Comparison of ENCODE assay signal across 2 fruit fly cellular contexts in the genomic region with DNA sequence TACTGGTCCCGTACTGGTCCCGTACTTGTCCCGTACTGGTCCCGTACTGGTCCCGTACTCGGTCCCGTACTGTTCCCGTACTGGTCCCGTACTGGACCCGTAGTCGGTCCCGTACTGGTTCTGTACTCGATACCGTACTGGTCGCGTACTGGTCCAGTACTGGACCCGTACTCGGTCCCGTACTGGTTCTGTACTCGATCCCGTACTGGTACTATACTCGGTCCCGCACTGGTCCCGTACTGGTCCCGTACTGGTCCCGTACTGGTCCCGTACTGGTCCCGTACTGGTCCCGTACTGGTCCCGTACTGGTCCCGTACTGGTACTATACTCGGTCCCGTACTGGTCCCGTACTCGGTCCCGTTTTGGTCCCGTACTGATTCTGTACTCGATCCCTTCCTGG.
TF ChIP-seq lines count a peak whose summit lies in the region.
"Not testable (repeated sequence)": the region's sequence is repeated elsewhere in the genome, so short reads cannot be mapped to it uniquely, and the experiment has no call there.

No protein-coding gene starts in this region.

- TF ChIP-seq CTCF in whole organism, embryonic (GFP tag; optimal IDR thresholded peaks at IDR 0.05; lab: Kevin White, UChicago) = not testable (repeated sequence)

TF ChIP-seq in whole organism, embryonic, 481 proteins besides CTCF, POLR2A, EP300 and RAD21:
- TF ChIP-seq CG3847 (GFP tag; IDR thresholded peaks at IDR 0.05; lab: Robert Waterston, UW) = peak; percentile 15; the same call in 1 of the 2 replicates
- peak; percentile 41; the same call in 1 of the 2 replicates for TF ChIP-seq CG32772 (GFP tag; IDR thresholded peaks at IDR 0.05; lab: Robert Waterston, UW)
- TF ChIP-seq CkIIα-i1 (GFP tag; IDR thresholded peaks at IDR 0.05; lab: Robert Waterston, UW) = peak; percentile 25; the same call in 1 of the 2 replicates
- TF ChIP-seq slbo (GFP tag; IDR thresholded peaks at IDR 0.05; lab: Robert Waterston, UW) = peak; percentile 12; the same call in 1 of the 2 replicates
- TF ChIP-seq dan (GFP tag; IDR thresholded peaks at IDR 0.05; lab: Robert Waterston, UW) = peak; percentile 33; the same call in 1 of the 2 replicates
- peak; percentile 45; the same call in 1 of the 3 replicates for TF ChIP-seq Mrtf (GFP tag; IDR thresholded peaks at IDR 0.05; lab: Robert Waterston, UW)
- TF ChIP-seq CG9932 (GFP tag; IDR thresholded peaks at IDR 0.05; lab: Robert Waterston, UW) = peak; percentile 43; the same call in 1 of the 2 replicates
- TF ChIP-seq CG16813 (GFP tag; IDR thresholded peaks at IDR 0.05; lab: Robert Waterston, UW; ENCODE audit: partially characterized antibody) = 0 out of 3 replicates have a peak, but pooled peaks have one; percentile 19
- peak; percentile 30; the same call in 1 of the 2 replicates for TF ChIP-seq CG1024 (GFP tag; IDR thresholded peaks at IDR 0.05; lab: Robert Waterston, UW)
- TF ChIP-seq Gsc (GFP tag; IDR thresholded peaks at IDR 0.05; lab: Robert Waterston, UW) = peak; percentile 57
- TF ChIP-seq CG9215 (GFP tag; IDR thresholded peaks at IDR 0.05; lab: Robert Waterston, UW) = peak; percentile 42; the same call in 1 of the 2 replicates
- TF ChIP-seq lmd (GFP tag; IDR thresholded peaks at IDR 0.05; lab: Robert Waterston, UW) = peak; percentile 18; the same call in 1 of the 2 replicates
- TF ChIP-seq al (GFP tag; IDR thresholded peaks at IDR 0.05; lab: Robert Waterston, UW) = peak; percentile 27; the same call in 1 of the 2 replicates
- TF ChIP-seq jigr1 (GFP tag; IDR thresholded peaks at IDR 0.05; lab: Robert Waterston, UW) = peak; percentile 62; the same call in 2 of the 3 replicates
- TF ChIP-seq Doc2 (GFP tag; IDR thresholded peaks at IDR 0.05; lab: Robert Waterston, UW) = peak; percentile 12; the same call in 1 of the 2 replicates
- 0 out of 2 replicates have a peak, but pooled peaks have one; percentile 9 for TF ChIP-seq CG8765 (GFP tag; IDR thresholded peaks at IDR 0.05; lab: Robert Waterston, UW)
- TF ChIP-seq ase (GFP tag; IDR thresholded peaks at IDR 0.05; lab: Robert Waterston, UW) = peak; percentile 58; the same call in 1 of the 3 replicates
- 0 out of 2 replicates have a peak, but pooled peaks have one; percentile 13 for TF ChIP-seq CG6689 (GFP tag; IDR thresholded peaks at IDR 0.05; lab: Robert Waterston, UW)
- TF ChIP-seq CG2889 (GFP tag; IDR thresholded peaks at IDR 0.05; lab: Robert Waterston, UW) = 0 out of 3 replicates have a peak, but pooled peaks have one; percentile 31
- TF ChIP-seq Dref (GFP tag; IDR thresholded peaks at IDR 0.05; lab: Robert Waterston, UW) = peak; percentile 37
- TF ChIP-seq gce (GFP tag; IDR thresholded peaks at IDR 0.05; lab: Robert Waterston, UW) = 0 out of 3 replicates have a peak, but pooled peaks have one; percentile 8
- TF ChIP-seq ham (GFP tag; IDR thresholded peaks at IDR 0.05; lab: Robert Waterston, UW) = peak; percentile 49; the same call in 1 of the 2 replicates
- peak; percentile 42; the same call in 1 of the 2 replicates for TF ChIP-seq CG4730 (GFP tag; IDR thresholded peaks at IDR 0.05; lab: Robert Waterston, UW)
- peak; percentile 53; the same call in 1 of the 2 replicates for TF ChIP-seq ro (GFP tag; IDR thresholded peaks at IDR 0.05; lab: Robert Waterston, UW)
- TF ChIP-seq H15 (GFP tag; IDR thresholded peaks at IDR 0.05; lab: Robert Waterston, UW) = 0 out of 3 replicates have a peak, but pooled peaks have one; percentile 27
- TF ChIP-seq sisA (GFP tag; IDR thresholded peaks at IDR 0.05; lab: Robert Waterston, UW) = peak; percentile 41; the same call in 1 of the 2 replicates
- peak; percentile 44; the same call in 1 of the 2 replicates for TF ChIP-seq CG14667 (GFP tag; IDR thresholded peaks at IDR 0.05; lab: Robert Waterston, UW)
- TF ChIP-seq klu (GFP tag; IDR thresholded peaks at IDR 0.05; lab: Robert Waterston, UW) = peak; percentile 18; the same call in 1 of the 2 replicates

TF ChIP-seq in whole organism, pupa, 21 proteins besides CTCF, POLR2A, EP300 and RAD21:
- peak; percentile 10; the same call in 1 of the 2 replicates for TF ChIP-seq CG10348 (GFP tag; IDR thresholded peaks at IDR 0.05; lab: Robert Waterston, UW)
